Worm (Caenorhabditis elegans) whole organism, late embryonic: ENCODE results near the gene F08G2.5.

Experiments used
- Y22D7AL.16 ChIP-seq: sonication (generic microtip); optimal IDR thresholded peaks from 2 replicates; lab custom pipeline; 2016; ENCODE audit warnings: missing genetic modification characterization, missing compliant biosample characterization
- ceh-19 ChIP-seq: fragments of 200-800 bp; sonication (Bioruptor generic); optimal IDR thresholded peaks from 2 replicates; lab custom pipeline; 2018; ENCODE audit warnings: mild to moderate bottlenecking, missing genetic modification characterization, missing compliant biosample characterization
- ceh-6 ChIP-seq: fragments of 200-800 bp; sonication (Bioruptor generic); optimal IDR thresholded peaks from 2 replicates; lab custom pipeline; 2018; ENCODE audit warnings: mild to moderate bottlenecking, missing genetic modification characterization, missing compliant biosample characterization
- dmd-4 ChIP-seq: sonication (generic microtip); optimal IDR thresholded peaks from 2 replicates; lab custom pipeline; 2016; ENCODE audit warnings: borderline replicate concordance, missing genetic modification characterization, missing compliant biosample characterization
- dve-1 ChIP-seq: sonication (generic microtip); optimal IDR thresholded peaks from 2 replicates; lab custom pipeline; 2017; ENCODE audit warnings: antibody characterized with exemption, mild to moderate bottlenecking, missing genetic modification characterization, missing compliant biosample characterization
- elt-2 ChIP-seq: sonication (generic microtip); optimal IDR thresholded peaks from 2 replicates; lab custom pipeline; 2016; ENCODE audit warnings: missing genetic modification reagents, missing genetic modification characterization, missing compliant biosample characterization
- hlh-30 ChIP-seq: sonication (generic microtip); optimal IDR thresholded peaks from 2 replicates; lab custom pipeline; 2017; ENCODE audit warnings: antibody characterized with exemption, missing genetic modification characterization, missing compliant biosample characterization; ENCODE audit not compliant: insufficient read depth
- lin-11 ChIP-seq: fragments of 200-800 bp; sonication (Bioruptor generic); optimal IDR thresholded peaks from 2 replicates; lab custom pipeline; 2018; ENCODE audit warnings: mild to moderate bottlenecking, missing genetic modification characterization, missing compliant biosample characterization
- pros-1 ChIP-seq: fragments of 150-350 bp; optimal IDR thresholded peaks from 2 replicates; lab custom pipeline; 2014; ENCODE audit warnings: missing biosample characterization, missing genetic modification reagents, missing genetic modification characterization

ce11 chrII:13872191-13872889 lies 38.9 kb upstream of the F08G2.5 start, which contains the start of the genes cup-14 and ndub-8:
- TF ChIP-seq ceh-6 (GFP tag; lab: Kevin White, UChicago) (no peak), Y22D7AL.16 (tag; lab: Kevin White, UChicago) (no peak), dve-1 (peak; percentile 7), hlh-30 (tag; lab: Kevin White, UChicago) (peak; percentile 75), pros-1 (tag; lab: Kevin White, UChicago) (no peak), lin-11 (tag; lab: Kevin White, UChicago) (no peak), ceh-19 (GFP tag; lab: Kevin White, UChicago) (peak; percentile 13), dmd-4 (tag; lab: Kevin White, UChicago) (no peak), elt-2 (tag; lab: Kevin White, UChicago) (no peak)
